Worm (Caenorhabditis elegans): ENCODE data around the gene tpst-1.

tpst-1 gene

ce11 chrIII:12662186-12662585, at the start of gene tpst-1:
Gene tpst-1, minus strand, starts transcription at chrIII:12662286.
- TF ChIP-seq F13C5.2 (tag; optimal IDR thresholded peaks at IDR 0.05) = no peak
- TF ChIP-seq flt-1 (GFP tag; IDR thresholded peaks at IDR 0.05) = no peak
- no peak for TF ChIP-seq B0310.2 (tag; optimal IDR thresholded peaks at IDR 0.05)
- TF ChIP-seq ama-1 (optimal IDR thresholded peaks at IDR 0.05) = no peak
- no peak for TF ChIP-seq scrt-1 (GFP tag; IDR thresholded peaks at IDR 0.05)
- no peak for TF ChIP-seq pes-1 (GFP tag; IDR thresholded peaks at IDR 0.05)
- no peak for TF ChIP-seq tbx-37 (GFP tag; conservative IDR thresholded peaks at IDR 0.05)
- TF ChIP-seq sea-1 (GFP tag; conservative IDR thresholded peaks at IDR 0.05) = no peak
- no peak for TF ChIP-seq hmbx-1 (tag; optimal IDR thresholded peaks at IDR 0.05)
- no peak for TF ChIP-seq hmg-4 (GFP tag; optimal IDR thresholded peaks at IDR 0.05)
- TF ChIP-seq aly-1 (tag; optimal IDR thresholded peaks at IDR 0.05) = no peak
- TF ChIP-seq hnd-1 (tag; optimal IDR thresholded peaks at IDR 0.05) = no peak
- TF ChIP-seq tra-4 (tag; optimal IDR thresholded peaks at IDR 0.05) = no peak

- TF ChIP-seq flt-1 (GFP tag; IDR thresholded peaks at IDR 0.05) = no peak
- no peak for TF ChIP-seq aly-1 (tag; optimal IDR thresholded peaks at IDR 0.05)
- TF ChIP-seq tbx-37 (GFP tag; conservative IDR thresholded peaks at IDR 0.05) = no peak
- no peak for TF ChIP-seq ets-7 (tag; optimal IDR thresholded peaks at IDR 0.05)
- TF ChIP-seq scrt-1 (GFP tag; IDR thresholded peaks at IDR 0.05) = no peak
- no peak for TF ChIP-seq F13C5.2 (tag; optimal IDR thresholded peaks at IDR 0.05)
- no peak for TF ChIP-seq B0310.2 (tag; optimal IDR thresholded peaks at IDR 0.05)
- TF ChIP-seq sea-1 (GFP tag; conservative IDR thresholded peaks at IDR 0.05) = no peak
- TF ChIP-seq ceh-36 (tag; optimal IDR thresholded peaks at IDR 0.05) = no peak
- TF ChIP-seq ama-1 (optimal IDR thresholded peaks at IDR 0.05) = no peak
- no peak for TF ChIP-seq tbx-11 (GFP tag; IDR thresholded peaks at IDR 0.05)
- no peak for TF ChIP-seq hmbx-1 (tag; optimal IDR thresholded peaks at IDR 0.05)
- TF ChIP-seq tra-4 (tag; optimal IDR thresholded peaks at IDR 0.05) = no peak
- TF ChIP-seq ceh-13 (GFP tag; optimal IDR thresholded peaks at IDR 0.05) = no peak
- TF ChIP-seq hnd-1 (tag; optimal IDR thresholded peaks at IDR 0.05) = no peak
- TF ChIP-seq pes-1 (GFP tag; IDR thresholded peaks at IDR 0.05) = no peak
These were observed 49.6 kb upstream of the tpst-1 start for ce11 chrIII:12711682-12712081.

ce11 chrIII:12711217-12711616, 49.1 kb upstream of the tpst-1 start, which contains the start of gene hut-1:
Gene hut-1, plus strand, starts transcription at chrIII:12711560.
- TF ChIP-seq hmg-4 (GFP tag; optimal IDR thresholded peaks at IDR 0.05) = peak; percentile 20
- TF ChIP-seq flt-1 (GFP tag; IDR thresholded peaks at IDR 0.05) = no peak
- no peak for TF ChIP-seq sea-1 (GFP tag; conservative IDR thresholded peaks at IDR 0.05)
- peak; percentile 29 for TF ChIP-seq F13C5.2 (tag; optimal IDR thresholded peaks at IDR 0.05)
- 0 out of 2 replicates have a peak, but pooled peaks have one; percentile 2 for TF ChIP-seq tbx-37 (GFP tag; conservative IDR thresholded peaks at IDR 0.05)
- TF ChIP-seq aly-1 (tag; optimal IDR thresholded peaks at IDR 0.05) = no peak
- no peak for TF ChIP-seq B0310.2 (tag; optimal IDR thresholded peaks at IDR 0.05)
- no peak for TF ChIP-seq tra-4 (tag; optimal IDR thresholded peaks at IDR 0.05)
- TF ChIP-seq ama-1 (optimal IDR thresholded peaks at IDR 0.05) = no peak

- TF ChIP-seq flt-1 (GFP tag; IDR thresholded peaks at IDR 0.05) = no peak
- TF ChIP-seq ceh-13 (GFP tag; optimal IDR thresholded peaks at IDR 0.05) = no peak
- TF ChIP-seq hmg-4 (GFP tag; optimal IDR thresholded peaks at IDR 0.05) = no peak
- no peak for TF ChIP-seq ceh-36 (tag; optimal IDR thresholded peaks at IDR 0.05)
- TF ChIP-seq sea-1 (GFP tag; conservative IDR thresholded peaks at IDR 0.05) = no peak
- TF ChIP-seq tra-4 (tag; optimal IDR thresholded peaks at IDR 0.05) = no peak
- TF ChIP-seq tbx-11 (GFP tag; IDR thresholded peaks at IDR 0.05) = no peak
- no peak for TF ChIP-seq F13C5.2 (tag; optimal IDR thresholded peaks at IDR 0.05)
- TF ChIP-seq scrt-1 (GFP tag; IDR thresholded peaks at IDR 0.05) = no peak
- no peak for TF ChIP-seq pes-1 (GFP tag; IDR thresholded peaks at IDR 0.05)
- TF ChIP-seq hmbx-1 (tag; optimal IDR thresholded peaks at IDR 0.05) = no peak
- no peak for TF ChIP-seq aly-1 (tag; optimal IDR thresholded peaks at IDR 0.05)
- no peak for TF ChIP-seq tbx-37 (GFP tag; conservative IDR thresholded peaks at IDR 0.05)
- no peak for TF ChIP-seq ama-1 (optimal IDR thresholded peaks at IDR 0.05)
- TF ChIP-seq ets-7 (tag; optimal IDR thresholded peaks at IDR 0.05) = no peak
- no peak for TF ChIP-seq hnd-1 (tag; optimal IDR thresholded peaks at IDR 0.05)
- TF ChIP-seq B0310.2 (tag; optimal IDR thresholded peaks at IDR 0.05) = no peak
These were observed 41.2 kb upstream of the tpst-1 start for ce11 chrIII:12703237-12703636.

DNA sequence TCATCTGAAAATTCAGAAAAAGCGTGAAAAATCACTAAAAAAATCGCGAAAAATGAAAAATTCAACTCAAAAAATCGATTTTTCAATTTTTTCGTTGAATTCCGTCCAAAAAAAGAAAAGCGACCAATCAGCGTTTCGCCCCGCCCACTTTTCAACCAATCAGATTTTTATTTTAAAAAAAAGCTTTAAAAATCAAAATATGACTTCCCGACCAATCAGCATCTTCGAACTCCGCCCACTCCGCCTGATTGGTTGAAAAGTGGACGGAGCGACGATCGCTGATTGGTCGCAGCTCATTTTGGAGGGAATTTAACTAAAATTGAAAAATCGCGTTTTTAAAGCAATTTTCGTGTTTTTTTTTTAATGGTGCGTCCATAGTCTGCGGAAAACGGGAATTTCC, 40.3 kb upstream of the tpst-1 start:
- no peak for TF ChIP-seq B0310.2 (tag; optimal IDR thresholded peaks at IDR 0.05)
- no peak for TF ChIP-seq tbx-37 (GFP tag; conservative IDR thresholded peaks at IDR 0.05)
- no peak for TF ChIP-seq ceh-36 (tag; optimal IDR thresholded peaks at IDR 0.05)
- no peak for TF ChIP-seq F13C5.2 (tag; optimal IDR thresholded peaks at IDR 0.05)
- no peak for TF ChIP-seq hnd-1 (tag; optimal IDR thresholded peaks at IDR 0.05)
- TF ChIP-seq scrt-1 (GFP tag; IDR thresholded peaks at IDR 0.05) = no peak
- no peak for TF ChIP-seq sea-1 (GFP tag; conservative IDR thresholded peaks at IDR 0.05)
- no peak for TF ChIP-seq aly-1 (tag; optimal IDR thresholded peaks at IDR 0.05)
- no peak for TF ChIP-seq tra-4 (tag; optimal IDR thresholded peaks at IDR 0.05)
- TF ChIP-seq ceh-13 (GFP tag; optimal IDR thresholded peaks at IDR 0.05) = no peak

- TF ChIP-seq hmg-4 (GFP tag; optimal IDR thresholded peaks at IDR 0.05) = no peak
- TF ChIP-seq tbx-37 (GFP tag; conservative IDR thresholded peaks at IDR 0.05) = no peak
- TF ChIP-seq aly-1 (tag; optimal IDR thresholded peaks at IDR 0.05) = no peak
- TF ChIP-seq pes-1 (GFP tag; IDR thresholded peaks at IDR 0.05) = no peak
- TF ChIP-seq sea-1 (GFP tag; conservative IDR thresholded peaks at IDR 0.05) = no peak
- no peak for TF ChIP-seq B0310.2 (tag; optimal IDR thresholded peaks at IDR 0.05)
- TF ChIP-seq scrt-1 (GFP tag; IDR thresholded peaks at IDR 0.05) = no peak
- no peak for TF ChIP-seq flt-1 (GFP tag; IDR thresholded peaks at IDR 0.05)
These were observed 37.1 kb upstream of the tpst-1 start, which contains the start of gene sas-1 for ce11 chrIII:12699194-12699593. Gene sas-1, plus strand, starts transcription at chrIII:12699494.

- TF ChIP-seq hmg-4 (GFP tag; optimal IDR thresholded peaks at IDR 0.05) (no peak), ceh-13 (GFP tag; optimal IDR thresholded peaks at IDR 0.05) (no peak)
These were observed 35.5 kb upstream of the tpst-1 start for ce11 chrIII:12697591-12697990.

DNA sequence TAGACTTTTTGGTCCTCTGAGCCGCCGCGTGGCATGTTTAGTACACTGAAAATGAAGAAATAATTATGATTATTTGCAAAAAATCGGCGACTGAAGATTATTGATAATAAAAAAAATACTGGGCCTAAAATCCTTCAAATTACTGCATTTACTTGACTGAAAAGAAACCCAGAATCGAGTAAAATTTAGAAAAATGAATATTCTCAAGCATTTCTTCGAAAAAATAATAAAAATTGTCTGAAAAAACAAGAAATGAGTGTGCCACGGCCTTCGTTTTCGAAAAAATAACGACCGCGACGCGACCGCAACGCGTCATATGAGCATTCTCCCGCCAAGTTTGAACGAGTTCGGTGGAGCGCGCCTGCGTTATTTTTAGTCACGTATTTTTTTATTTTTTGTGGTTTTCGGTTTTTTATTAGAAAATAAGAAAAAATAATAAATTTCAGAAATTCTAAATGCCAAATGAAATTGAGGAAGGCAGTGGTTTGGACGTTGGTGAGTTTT, 25.8 kb upstream of the tpst-1 start, which contains the start of the genes rsp-3 and spin-4:
Gene rsp-3, minus strand, starts transcription at position 51 of the 504 bp plus-strand sequence.
Gene spin-4, plus strand, starts transcription at position 447 of the 504 bp plus-strand sequence.
- no peak for TF ChIP-seq hmg-4 (GFP tag; optimal IDR thresholded peaks at IDR 0.05)
- TF ChIP-seq F13C5.2 (tag; optimal IDR thresholded peaks at IDR 0.05) = peak; percentile 28
